Worm (Caenorhabditis elegans) whole organism, L3 larva: ENCODE results near the gene fbxa-29.

Source experiments
- R02D3.7 ChIP-seq: fragments of 150-350 bp; optimal IDR thresholded peaks from 2 replicates; lab custom pipeline; 2014; ENCODE audit warnings: missing biosample characterization, missing genetic modification characterization
- ZK546.5 ChIP-seq: sonication (generic microtip); optimal IDR thresholded peaks from 2 replicates; lab custom pipeline; 2017; ENCODE audit warnings: missing biosample characterization, missing genetic modification characterization
- ama-1 ChIP-seq: fragments of 150-350 bp; optimal IDR thresholded peaks from 2 replicates; lab custom pipeline; 2018
- ceh-16 ChIP-seq: sonication (generic microtip); optimal IDR thresholded peaks from 2 replicates; lab custom pipeline; 2017; ENCODE audit warnings: missing biosample characterization, missing genetic modification characterization
- ceh-28 ChIP-seq: fragments of 150-350 bp; optimal IDR thresholded peaks from 2 replicates; lab custom pipeline; 2014; ENCODE audit warnings: missing biosample characterization, missing genetic modification reagents, missing genetic modification characterization
- ceh-9 ChIP-seq: sonication (generic microtip); optimal IDR thresholded peaks from 2 replicates; lab custom pipeline; 2018; ENCODE audit warnings: missing biosample characterization, missing genetic modification characterization
- daf-12 ChIP-seq: fragments of 150-350 bp; optimal IDR thresholded peaks from 2 replicates; lab custom pipeline; 2014; ENCODE audit warnings: missing biosample characterization, missing genetic modification reagents, missing genetic modification characterization
- egl-5 ChIP-seq: fragments of 150-350 bp; optimal IDR thresholded peaks from 2 replicates; lab custom pipeline; 2017; ENCODE audit warnings: missing biosample characterization, missing genetic modification reagents, missing genetic modification characterization, inconsistent platforms
- elt-1 ChIP-seq: fragments of 150-350 bp; optimal IDR thresholded peaks from 2 replicates; lab custom pipeline; 2014; ENCODE audit warnings: missing biosample characterization, missing genetic modification characterization
- elt-2 ChIP-seq: sonication (generic microtip); optimal IDR thresholded peaks from 2 replicates; lab custom pipeline; 2016; ENCODE audit warnings: missing genetic modification reagents, mild to moderate bottlenecking, missing genetic modification characterization, missing compliant biosample characterization
- elt-3 ChIP-seq, 3 experiments: fragments of 150-350 bp in 1 of 3; sonication (generic microtip) in 2 of 3; optimal IDR thresholded peaks; 2 replicates in 2 of 3; 4 replicates in 1 of 3; lab custom pipeline; 2014 to 2017; ENCODE audit warnings: missing biosample characterization in 3 of 3, missing genetic modification characterization in 3 of 3
- eor-1 ChIP-seq, 2 experiments: fragments of 150-350 bp; optimal IDR thresholded peaks; 2 replicates each; lab custom pipeline; 2014 to 2018; ENCODE audit warnings: missing biosample characterization in 2 of 2, missing genetic modification characterization in 2 of 2
- fkh-10 ChIP-seq: sonication (generic microtip); optimal IDR thresholded peaks from 2 replicates; lab custom pipeline; 2017; ENCODE audit warnings: missing biosample characterization, missing genetic modification reagents, missing genetic modification characterization
- fkh-2 ChIP-seq: fragments of 150-350 bp; optimal IDR thresholded peaks from 2 replicates; lab custom pipeline; 2014; ENCODE audit warnings: missing biosample characterization, missing genetic modification reagents, missing genetic modification characterization
- fos-1 ChIP-seq: fragments of 150-350 bp; optimal IDR thresholded peaks from 2 replicates; lab custom pipeline; 2014; ENCODE audit warnings: missing biosample characterization, missing genetic modification characterization
- hmg-11 ChIP-seq: sonication (generic microtip); optimal IDR thresholded peaks from 2 replicates; lab custom pipeline; 2016; ENCODE audit warnings: missing genetic modification characterization, missing compliant biosample characterization
- jun-1 ChIP-seq: fragments of 150-350 bp; optimal IDR thresholded peaks from 2 replicates; lab custom pipeline; 2014; ENCODE audit warnings: missing biosample characterization, missing genetic modification reagents, missing genetic modification characterization
- lin-15B ChIP-seq: fragments of 150-350 bp; optimal IDR thresholded peaks from 2 replicates; lab custom pipeline; 2014; ENCODE audit warnings: missing biosample characterization, missing genetic modification characterization
- lin-39 ChIP-seq: fragments of 150-350 bp; optimal IDR thresholded peaks from 2 replicates; lab custom pipeline; 2018; ENCODE audit warnings: missing biosample characterization, missing genetic modification reagents, missing genetic modification characterization
- lsy-12 ChIP-seq: sonication (generic microtip); optimal IDR thresholded peaks from 2 replicates; lab custom pipeline; 2016; ENCODE audit warnings: mild to moderate bottlenecking, missing genetic modification characterization, missing compliant biosample characterization
- mml-1 ChIP-seq: fragments of 150-350 bp; sonication (generic microtip); optimal IDR thresholded peaks from 3 replicates; lab custom pipeline; 2014; ENCODE audit warnings: missing biosample characterization, missing genetic modification characterization
- nhr-11 ChIP-seq: fragments of 150-350 bp; optimal IDR thresholded peaks from 2 replicates; lab custom pipeline; 2014; ENCODE audit warnings: missing biosample characterization, missing genetic modification characterization
- nhr-12 ChIP-seq: fragments of 150-350 bp; optimal IDR thresholded peaks from 2 replicates; lab custom pipeline; 2014; ENCODE audit warnings: missing biosample characterization, missing genetic modification characterization
- nhr-23 ChIP-seq: fragments of 150-350 bp; optimal IDR thresholded peaks from 2 replicates; lab custom pipeline; 2014; ENCODE audit warnings: missing biosample characterization, missing genetic modification reagents, missing genetic modification characterization
- nhr-237 ChIP-seq: fragments of 150-350 bp; optimal IDR thresholded peaks from 2 replicates; lab custom pipeline; 2014; ENCODE audit warnings: missing biosample characterization, missing genetic modification characterization
- nhr-25 ChIP-seq: sonication (generic microtip); optimal IDR thresholded peaks from 2 replicates; lab custom pipeline; 2017; ENCODE audit warnings: missing biosample characterization, missing genetic modification characterization
- nhr-43 ChIP-seq: sonication (generic microtip); optimal IDR thresholded peaks from 2 replicates; lab custom pipeline; 2016; ENCODE audit warnings: mild to moderate bottlenecking, missing genetic modification characterization, missing compliant biosample characterization; ENCODE audit not compliant: poor library complexity, severe bottlenecking
- nhr-76 ChIP-seq: fragments of 150-350 bp; sonication (generic microtip); optimal IDR thresholded peaks from 5 replicates; lab custom pipeline; 2014; ENCODE audit warnings: missing biosample characterization, missing genetic modification characterization
- nhr-77 ChIP-seq: fragments of 150-350 bp; optimal IDR thresholded peaks from 2 replicates; lab custom pipeline; 2014; ENCODE audit warnings: missing biosample characterization, missing genetic modification characterization
- pha-4 ChIP-seq: fragments of 150-350 bp; optimal IDR thresholded peaks from 2 replicates; lab custom pipeline; 2014; ENCODE audit warnings: missing biosample characterization, missing genetic modification reagents, missing genetic modification characterization
- pqm-1 ChIP-seq: fragments of 150-350 bp; optimal IDR thresholded peaks from 2 replicates; lab custom pipeline; 2017; ENCODE audit warnings: missing biosample characterization, missing genetic modification characterization, inconsistent platforms
- sea-2 ChIP-seq: fragments of 150-350 bp; sonication (generic microtip); optimal IDR thresholded peaks from 4 replicates; lab custom pipeline; 2014; ENCODE audit warnings: missing biosample characterization, missing genetic modification reagents, missing genetic modification characterization
- skn-1 ChIP-seq: fragments of 150-350 bp; optimal IDR thresholded peaks from 2 replicates; lab custom pipeline; 2014; ENCODE audit warnings: missing biosample characterization, missing genetic modification characterization
- tbx-2 ChIP-seq: sonication (generic microtip); optimal IDR thresholded peaks from 2 replicates; lab custom pipeline; 2016; ENCODE audit warnings: mild to moderate bottlenecking, missing genetic modification characterization, missing compliant biosample characterization
- ztf-11 ChIP-seq: fragments of 150-350 bp; optimal IDR thresholded peaks from 2 replicates; lab custom pipeline; 2014; ENCODE audit warnings: missing biosample characterization, missing genetic modification characterization

Gene fbxa-29

DNA sequence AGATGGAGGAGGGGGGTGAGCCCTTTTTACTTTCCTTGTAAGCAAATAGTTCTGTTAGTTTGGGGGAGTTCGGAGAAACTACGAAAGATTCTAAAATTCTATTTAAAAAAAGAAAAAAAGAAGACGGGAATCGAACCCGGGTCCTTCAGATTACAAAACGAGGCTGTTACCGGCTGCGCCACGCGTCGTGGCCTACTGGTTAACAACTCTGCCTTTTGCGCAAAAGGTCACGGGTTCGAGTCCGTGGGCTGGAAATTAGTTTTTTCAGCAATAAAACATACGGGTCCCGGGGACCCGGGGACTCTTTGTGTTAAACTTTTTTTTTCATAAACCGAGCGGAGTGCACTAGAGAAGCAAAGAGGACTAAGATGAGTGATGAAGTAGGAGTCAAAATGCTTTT lies 42.3 kb downstream of the fbxa-29 start:
- TF ChIP-seq ZK546.5 (tag; lab: Kevin White, UChicago) (no peak), lin-39 (tag; lab: Kevin White, UChicago) (peak; percentile 20)

DNA sequence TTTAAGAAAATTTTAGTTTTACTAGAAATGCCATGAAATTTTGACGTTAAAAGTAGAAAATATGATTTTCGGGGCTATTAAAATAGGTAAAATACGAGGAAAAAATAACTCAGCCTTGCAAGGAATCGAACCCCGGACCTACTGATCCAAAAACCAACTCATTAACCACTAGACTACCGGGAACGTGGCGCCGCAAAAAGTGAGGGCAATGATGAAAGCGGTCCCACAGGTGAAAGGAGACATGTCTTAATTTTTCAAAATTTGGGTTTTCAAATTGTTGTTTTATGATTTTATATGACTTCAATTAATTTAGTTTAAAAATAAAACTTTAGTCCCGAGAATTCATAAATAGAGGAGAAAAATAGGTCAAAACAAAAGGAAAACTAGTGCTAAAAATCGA lies 42.8 kb downstream of the fbxa-29 start:
- TF ChIP-seq pqm-1 (tag; lab: Kevin White, UChicago) (no peak), sea-2 (no peak), ama-1 (lab: Kevin White, UChicago) (no peak), R02D3.7 (tag; lab: Kevin White, UChicago) (no peak), daf-12 (no peak), ceh-9 (tag; lab: Kevin White, UChicago) (no peak), tbx-2 (tag; lab: Kevin White, UChicago) (no peak), jun-1 (tag; lab: Kevin White, UChicago) (no peak), mml-1 (no peak), skn-1 (tag; lab: Kevin White, UChicago) (no peak), nhr-23 (no peak), fkh-2 (no peak), nhr-76 (tag; lab: Kevin White, UChicago) (no peak), elt-3 (tag; optimal IDR thresholded peaks at IDR 0.05; lab: Kevin White, UChicago) (no peak), egl-5 (tag; lab: Kevin White, UChicago) (no peak), eor-1 (tag; optimal IDR thresholded peaks at IDR 0.05; lab: Kevin White, UChicago) (no peak), fkh-10 (GFP tag; lab: Kevin White, UChicago) (no peak)

DNA sequence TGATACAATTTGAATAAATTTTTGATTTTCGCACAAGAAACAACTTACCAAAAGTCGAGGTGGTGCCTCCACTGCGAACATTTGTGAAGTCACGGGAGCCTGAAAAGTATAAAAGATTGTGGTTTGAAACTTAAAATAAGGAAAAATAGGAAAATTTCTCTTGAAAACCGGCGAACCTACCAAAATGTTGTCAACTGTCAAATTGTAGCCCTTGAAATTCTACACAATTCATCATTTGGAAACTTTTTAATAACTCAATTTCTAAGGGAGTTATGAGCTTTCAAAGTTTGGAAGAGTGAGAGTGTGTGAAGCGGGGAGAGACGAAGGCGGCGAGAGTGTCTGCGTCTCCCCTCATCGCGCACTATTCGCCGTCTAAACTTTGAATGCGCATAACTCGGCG lies 43.3 kb downstream of the fbxa-29 start, which contains the start of gene pes-4:
Gene pes-4 (minus strand): TSS at position 101 of the 400 bp plus-strand sequence.
- TF ChIP-seq R02D3.7 (tag; lab: Kevin White, UChicago) (no peak), fos-1 (tag; lab: Kevin White, UChicago) (no peak), elt-1 (tag; lab: Kevin White, UChicago) (no peak), nhr-11 (no peak)

DNA sequence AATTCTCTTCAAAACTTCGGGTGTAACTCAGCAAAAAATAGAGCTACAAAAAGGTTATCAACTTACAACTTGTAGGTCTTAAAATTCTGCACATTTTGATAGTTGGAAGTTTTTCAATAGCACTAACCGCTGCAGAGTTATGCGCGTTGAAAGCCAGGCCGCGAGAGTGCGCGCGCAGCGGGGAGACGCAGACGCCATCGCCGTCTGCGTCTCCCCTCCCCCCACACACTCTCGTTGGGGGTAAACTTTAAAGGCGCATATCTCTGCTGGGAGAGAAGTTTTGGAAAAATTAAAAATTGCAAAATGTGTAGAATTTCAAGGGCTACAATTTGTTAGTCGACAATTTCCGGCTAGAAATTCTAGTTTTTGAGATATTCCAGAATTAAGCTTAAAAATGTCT lies 44.0 kb downstream of the fbxa-29 start:
- TF ChIP-seq ceh-9 (tag; lab: Kevin White, UChicago): no peak
- TF ChIP-seq nhr-77 (tag; lab: Kevin White, UChicago): no peak
- no peak for TF ChIP-seq nhr-11
- TF ChIP-seq ceh-28 (tag; lab: Kevin White, UChicago): no peak
- TF ChIP-seq nhr-25 (tag; lab: Kevin White, UChicago): no peak
- TF ChIP-seq pha-4: no peak
- TF ChIP-seq nhr-76 (tag; lab: Kevin White, UChicago): no peak

DNA sequence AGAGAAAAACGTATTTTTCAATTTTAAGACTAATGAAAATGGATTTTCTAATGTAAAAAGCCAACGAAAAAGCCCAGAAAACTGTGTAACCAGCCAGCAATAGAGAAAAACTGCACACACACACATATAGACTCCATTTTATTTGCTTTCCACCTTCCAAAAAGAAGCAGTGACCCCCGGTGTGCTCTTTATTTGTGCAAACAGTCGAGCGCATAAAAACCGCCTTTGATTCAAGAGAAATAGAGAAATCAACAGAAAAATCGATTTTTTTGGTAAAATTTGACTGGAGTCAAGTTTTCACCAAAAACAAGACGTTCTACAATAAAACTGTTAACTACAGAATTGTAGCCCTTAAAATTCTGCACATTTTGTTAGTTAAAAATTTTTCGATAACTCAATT lies 44.9 kb downstream of the fbxa-29 start:
- TF ChIP-seq pha-4 (peak; percentile 78), fkh-2 (no peak)

DNA sequence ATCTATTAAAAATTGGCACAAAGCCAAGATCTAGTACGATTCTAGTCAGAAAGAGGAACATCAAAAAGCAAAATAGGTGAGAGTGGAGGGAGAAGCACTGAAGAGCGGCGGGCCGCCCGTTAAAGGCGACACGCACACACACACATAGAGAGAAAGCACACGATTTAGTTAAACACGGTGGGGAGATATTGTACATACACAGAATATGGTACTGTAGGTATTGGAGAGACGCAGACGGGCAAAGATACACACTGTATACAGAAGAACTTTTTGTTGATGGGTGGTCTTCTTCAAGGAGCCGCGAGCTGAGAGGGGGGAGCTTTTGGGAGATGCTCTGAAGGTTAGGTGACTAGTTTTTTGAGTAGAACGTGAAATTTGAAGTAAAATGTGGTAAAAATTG lies 47.2 kb downstream of the fbxa-29 start:
- TF ChIP-seq ZK546.5 (tag; lab: Kevin White, UChicago) (no peak), elt-3 (tag; optimal IDR thresholded peaks at IDR 0.05; lab: Kevin White, UChicago) (no peak), elt-2 (tag; lab: Kevin White, UChicago) (peak; percentile 34), pha-4 (peak; percentile 97)

DNA sequence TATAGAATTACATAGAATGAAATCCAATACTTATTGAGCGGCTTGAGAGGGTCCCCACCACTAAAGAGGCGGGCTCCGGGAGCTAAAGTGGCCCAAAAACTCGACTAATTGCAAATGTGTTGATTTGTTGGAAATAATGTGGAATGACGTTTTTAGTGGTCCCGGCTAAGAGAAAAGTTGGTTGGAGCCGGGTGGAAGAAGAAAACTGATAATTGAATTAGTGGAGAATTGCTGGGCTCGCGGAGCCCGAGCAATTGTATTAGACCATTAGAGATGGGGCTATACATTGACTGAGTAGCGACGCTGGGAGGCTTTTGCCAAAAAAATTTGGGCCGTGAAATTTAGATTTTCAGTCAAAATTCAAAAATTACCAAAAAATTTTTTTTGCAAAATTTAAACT lies 47.9 kb downstream of the fbxa-29 start:
- TF ChIP-seq sea-2: no peak
- no peak for TF ChIP-seq ZK546.5 (tag; lab: Kevin White, UChicago)
- TF ChIP-seq ama-1 (lab: Kevin White, UChicago): no peak
- no peak for TF ChIP-seq nhr-43 (tag; lab: Kevin White, UChicago)
- no peak for TF ChIP-seq elt-3 (tag; optimal IDR thresholded peaks at IDR 0.05; lab: Kevin White, UChicago)
- TF ChIP-seq R02D3.7 (tag; lab: Kevin White, UChicago): no peak
- TF ChIP-seq lsy-12 (tag; lab: Kevin White, UChicago): no peak
- no peak for TF ChIP-seq ztf-11 (tag; lab: Kevin White, UChicago)
- TF ChIP-seq nhr-237 (tag; lab: Kevin White, UChicago): no peak
- no peak for TF ChIP-seq elt-1 (tag; lab: Kevin White, UChicago)
- no peak for TF ChIP-seq ceh-16 (tag; lab: Kevin White, UChicago)
- TF ChIP-seq fos-1 (tag; lab: Kevin White, UChicago): no peak
- TF ChIP-seq lin-15B (tag; lab: Kevin White, UChicago): no peak
- TF ChIP-seq nhr-12 (tag; lab: Kevin White, UChicago): no peak
- TF ChIP-seq hmg-11 (tag; lab: Kevin White, UChicago): no peak
- no peak for TF ChIP-seq tbx-2 (tag; lab: Kevin White, UChicago)
- TF ChIP-seq mml-1: no peak
- TF ChIP-seq skn-1 (tag; lab: Kevin White, UChicago): no peak
